Fruit fly (Drosophila melanogaster) whole organism, embryonic: Measurements from ENCODE around the gene CG44001.

ENCODE experiments used
- Atf3 ChIP-seq: fragments of 200-800 bp; sonication (Bioruptor generic); optimal IDR thresholded peaks from 3 replicates; lab custom pipeline; 2016; ENCODE audit warnings: missing biosample characterization, missing genetic modification characterization
- B-H2 ChIP-seq: fragments of 200-800 bp; sonication (Bioruptor generic); optimal IDR thresholded peaks from 2 replicates; lab custom pipeline; 2018; ENCODE audit warnings: missing biosample characterization, mild to moderate bottlenecking, missing genetic modification characterization
- CG12744 ChIP-seq: fragments of 200-800 bp; sonication (Bioruptor generic); optimal IDR thresholded peaks from 2 replicates; lab custom pipeline; 2016; ENCODE audit warnings: missing biosample characterization, missing genetic modification characterization
- CG16863 ChIP-seq: fragments of 200-800 bp; sonication (Bioruptor generic); optimal IDR thresholded peaks from 3 replicates; lab custom pipeline; 2016; ENCODE audit warnings: missing biosample characterization, missing genetic modification characterization
- CG17385 ChIP-seq: fragments of 200-800 bp; sonication (Bioruptor generic); optimal IDR thresholded peaks from 3 replicates; lab custom pipeline; 2018; ENCODE audit warnings: missing biosample characterization, mild to moderate bottlenecking, missing genetic modification characterization
- CG18619 ChIP-seq: fragments of 200-800 bp; sonication (Bioruptor generic); optimal IDR thresholded peaks from 3 replicates; lab custom pipeline; 2017; ENCODE audit warnings: missing biosample characterization, mild to moderate bottlenecking, missing genetic modification characterization
- CG31365 ChIP-seq: fragments of 200-800 bp; sonication (Bioruptor generic); optimal IDR thresholded peaks from 2 replicates; lab custom pipeline; 2018; ENCODE audit warnings: missing biosample characterization, mild to moderate bottlenecking, missing genetic modification characterization
- CG4328 ChIP-seq: fragments of 200-800 bp; sonication (Bioruptor generic); optimal IDR thresholded peaks from 3 replicates; lab custom pipeline; 2017; ENCODE audit warnings: missing biosample characterization, missing genetic modification reagents, missing genetic modification characterization
- CG43689 ChIP-seq: fragments of 200-800 bp; sonication (Bioruptor generic); IDR thresholded peaks from 2 replicates; pipeline ENCODE4 v1.3.6; 2022; ENCODE audit warnings: missing biosample characterization, missing genetic modification characterization
- CG5180 ChIP-seq: fragments of 200-800 bp; sonication (Bioruptor generic); optimal IDR thresholded peaks from 3 replicates; lab custom pipeline; 2017; ENCODE audit warnings: missing biosample characterization, missing genetic modification characterization, mild to moderate bottlenecking, moderate library complexity, missing genetic modification reagents
- CG6683 ChIP-seq: fragments of 200-800 bp; sonication (Bioruptor generic); optimal IDR thresholded peaks from 2 replicates; lab custom pipeline; 2017; ENCODE audit warnings: missing biosample characterization, mild to moderate bottlenecking, missing genetic modification characterization, missing genetic modification reagents
- CG6765 ChIP-seq: fragments of 200-800 bp; sonication (Bioruptor generic); optimal IDR thresholded peaks from 3 replicates; lab custom pipeline; 2017; ENCODE audit warnings: missing biosample characterization, mild to moderate bottlenecking, missing genetic modification characterization
- CG7271 ChIP-seq: fragments of 200-800 bp; sonication (Bioruptor generic); optimal IDR thresholded peaks from 2 replicates; lab custom pipeline; 2018; ENCODE audit warnings: missing biosample characterization, mild to moderate bottlenecking, missing genetic modification characterization, moderate library complexity
- CG7928 ChIP-seq: fragments of 200-800 bp; sonication (Bioruptor generic); optimal IDR thresholded peaks from 2 replicates; lab custom pipeline; 2017; ENCODE audit warnings: missing biosample characterization, mild to moderate bottlenecking, missing genetic modification characterization
- CG8765 ChIP-seq: fragments of 200-800 bp; sonication (Bioruptor generic); IDR thresholded peaks from 2 replicates; pipeline ENCODE4 v1.3.6; 2022; ENCODE audit warnings: missing biosample characterization, missing genetic modification characterization
- CG9817 ChIP-seq: fragments of 200-800 bp; sonication (Bioruptor generic); optimal IDR thresholded peaks from 2 replicates; lab custom pipeline; 2018; ENCODE audit warnings: missing biosample characterization, mild to moderate bottlenecking, missing genetic modification characterization, moderate library complexity
- Chrac-16 ChIP-seq: fragments of 200-800 bp; sonication (Bioruptor generic); optimal IDR thresholded peaks from 3 replicates; lab custom pipeline; 2016; ENCODE audit warnings: missing biosample characterization, missing genetic modification characterization
- CkIIα-i1 ChIP-seq: fragments of 200-800 bp; sonication (Bioruptor generic); IDR thresholded peaks from 2 replicates; pipeline ENCODE4 v1.3.6; 2022; ENCODE audit warnings: missing biosample characterization, missing genetic modification characterization
- Dbx ChIP-seq: fragments of 200-800 bp; sonication (Bioruptor generic); IDR thresholded peaks from 3 replicates; pipeline ENCODE4 v1.3.6; 2022; ENCODE audit warnings: missing biosample characterization, missing genetic modification characterization
- Dip3 ChIP-seq: fragments of 200-800 bp; sonication (Bioruptor generic); optimal IDR thresholded peaks from 3 replicates; lab custom pipeline; 2016; ENCODE audit warnings: missing biosample characterization, missing genetic modification characterization
- HHEX ChIP-seq: fragments of 200-800 bp; sonication (Bioruptor generic); optimal IDR thresholded peaks from 3 replicates; lab custom pipeline; 2017; ENCODE audit warnings: missing biosample characterization, mild to moderate bottlenecking, missing genetic modification characterization, missing genetic modification reagents
- HLH3B ChIP-seq: fragments of 200-800 bp; sonication (Bioruptor generic); IDR thresholded peaks from 2 replicates; pipeline ENCODE4 v1.3.6; 2022; ENCODE audit warnings: missing biosample characterization, missing genetic modification characterization
- HLHmδ ChIP-seq: fragments of 200-800 bp; sonication (Bioruptor generic); optimal IDR thresholded peaks from 2 replicates; lab custom pipeline; 2018; ENCODE audit warnings: missing biosample characterization, mild to moderate bottlenecking, missing genetic modification characterization, moderate library complexity
- Neu2 ChIP-seq: fragments of 200-800 bp; sonication (Bioruptor generic); optimal IDR thresholded peaks from 3 replicates; lab custom pipeline; 2016; ENCODE audit warnings: missing biosample characterization, missing genetic modification characterization, borderline replicate concordance
- PHDP ChIP-seq: fragments of 200-800 bp; sonication (Bioruptor generic); optimal IDR thresholded peaks from 3 replicates; lab custom pipeline; 2018; ENCODE audit warnings: missing biosample characterization, mild to moderate bottlenecking, missing genetic modification characterization, moderate library complexity
- Rfx ChIP-seq: fragments of 200-800 bp; sonication (Bioruptor generic); IDR thresholded peaks from 2 replicates; pipeline ENCODE4 v1.3.6; 2022; ENCODE audit warnings: missing biosample characterization, missing genetic modification characterization
- Six4 ChIP-seq: fragments of 200-800 bp; sonication (Bioruptor generic); optimal IDR thresholded peaks from 2 replicates; lab custom pipeline; 2016; ENCODE audit warnings: missing biosample characterization, missing genetic modification characterization
- Stat92E ChIP-seq, 3 experiments: fragments of >200 bp in 2 of 3; fragments of 200-800 bp in 1 of 3; sonication (Bioruptor generic) in 1 of 3; optimal IDR thresholded peaks; 2 replicates each; lab custom pipeline; 2017 to 2019; ENCODE audit warnings: missing biosample characterization in 3 of 3, missing genetic modification characterization in 3 of 3, mild to moderate bottlenecking in 1 of 3, moderate library complexity in 1 of 3
- ac ChIP-seq: fragments of 200-800 bp; sonication (Bioruptor generic); optimal IDR thresholded peaks from 3 replicates; lab custom pipeline; 2017; ENCODE audit warnings: missing biosample characterization, mild to moderate bottlenecking, missing genetic modification characterization
- bbx ChIP-seq: fragments of 200-800 bp; sonication (Bioruptor generic); IDR thresholded peaks from 2 replicates; pipeline ENCODE4 v1.3.6; 2022; ENCODE audit warnings: missing biosample characterization, missing genetic modification characterization; ENCODE audit not compliant: partially characterized antibody
- btn ChIP-seq: fragments of 200-800 bp; sonication (Bioruptor generic); optimal IDR thresholded peaks from 2 replicates; lab custom pipeline; 2016; ENCODE audit warnings: missing biosample characterization, missing genetic modification characterization
- croc ChIP-seq: fragments of 200-800 bp; sonication (Bioruptor generic); conservative IDR thresholded peaks from 3 replicates; pipeline ENCODE4 v1.3.6; 2022; ENCODE audit warnings: missing biosample characterization, missing genetic modification characterization
- cwo ChIP-seq: fragments of 200-800 bp; sonication (Bioruptor generic); optimal IDR thresholded peaks from 3 replicates; lab custom pipeline; 2017; ENCODE audit warnings: missing biosample characterization, missing genetic modification characterization, mild to moderate bottlenecking, moderate library complexity, missing genetic modification reagents
- dmrt99B ChIP-seq: fragments of 200-800 bp; sonication (Bioruptor generic); optimal IDR thresholded peaks from 2 replicates; lab custom pipeline; 2018; ENCODE audit warnings: missing biosample characterization, mild to moderate bottlenecking, missing genetic modification characterization, moderate library complexity
- dysf ChIP-seq: fragments of 200-800 bp; sonication (Bioruptor generic); IDR thresholded peaks from 3 replicates; pipeline ENCODE4 v1.3.6; 2022; ENCODE audit warnings: missing biosample characterization, missing genetic modification characterization
- fd102C ChIP-seq: fragments of 200-800 bp; sonication (Bioruptor generic); optimal IDR thresholded peaks from 2 replicates; lab custom pipeline; 2018; ENCODE audit warnings: missing biosample characterization, mild to moderate bottlenecking, missing genetic modification characterization, moderate library complexity
- fd3F ChIP-seq: fragments of 200-800 bp; sonication (Bioruptor generic); optimal IDR thresholded peaks from 2 replicates; lab custom pipeline; 2018; ENCODE audit warnings: missing biosample characterization, mild to moderate bottlenecking, missing genetic modification characterization, moderate library complexity
- gem ChIP-seq: fragments of 200-800 bp; sonication (Bioruptor generic); optimal IDR thresholded peaks from 2 replicates; lab custom pipeline; 2019; ENCODE audit warnings: missing biosample characterization, mild to moderate bottlenecking, missing genetic modification characterization, moderate library complexity
- hb ChIP-seq: fragments of 200-800 bp; sonication (Bioruptor generic); IDR thresholded peaks from 3 replicates; pipeline ENCODE4 v1.3.6; 2022; ENCODE audit warnings: missing biosample characterization, missing genetic modification characterization; ENCODE audit not compliant: partially characterized antibody
- inv ChIP-seq: fragments of 200-800 bp; sonication (Bioruptor generic); IDR thresholded peaks from 2 replicates; pipeline ENCODE4 v1.3.6; 2022; ENCODE audit warnings: missing biosample characterization, missing genetic modification characterization; ENCODE audit not compliant: partially characterized antibody
- kni ChIP-seq: fragments of 200-800 bp; sonication (Bioruptor generic); optimal IDR thresholded peaks from 3 replicates; lab custom pipeline; 2017; ENCODE audit warnings: mild to moderate bottlenecking, missing biosample characterization, missing genetic modification reagents, missing genetic modification characterization
- mirr ChIP-seq: fragments of 200-800 bp; sonication (Bioruptor generic); optimal IDR thresholded peaks from 3 replicates; lab custom pipeline; 2018; ENCODE audit warnings: missing biosample characterization, mild to moderate bottlenecking, missing genetic modification characterization
- nom ChIP-seq: fragments of 200-800 bp; sonication (Bioruptor generic); optimal IDR thresholded peaks from 2 replicates; lab custom pipeline; 2017; ENCODE audit warnings: missing biosample characterization, missing genetic modification characterization, mild to moderate bottlenecking, moderate library complexity, missing genetic modification reagents
- onecut ChIP-seq: fragments of 200-800 bp; sonication (Bioruptor generic); IDR thresholded peaks from 2 replicates; pipeline ENCODE4 v1.3.6; 2022; ENCODE audit warnings: missing biosample characterization, missing genetic modification characterization
- ranshi ChIP-seq: fragments of 200-800 bp; sonication (Bioruptor generic); IDR thresholded peaks from 2 replicates; pipeline ENCODE4 v1.3.6; 2022; ENCODE audit warnings: missing biosample characterization, missing genetic modification characterization
- shn ChIP-seq: fragments of 200-800 bp; sonication (Bioruptor generic); optimal IDR thresholded peaks from 3 replicates; lab custom pipeline; 2016; ENCODE audit warnings: missing biosample characterization, missing genetic modification characterization
- stc ChIP-seq: fragments of 200-800 bp; sonication (Bioruptor generic); IDR thresholded peaks from 2 replicates; pipeline ENCODE4 v1.3.6; 2022; ENCODE audit warnings: missing biosample characterization, missing genetic modification characterization
- vvl ChIP-seq: fragments of 200-800 bp; sonication (Bioruptor generic); IDR thresholded peaks from 2 replicates; pipeline ENCODE4 v1.3.6; 2022; ENCODE audit warnings: missing biosample characterization, missing genetic modification characterization
- wek ChIP-seq: fragments of 200-800 bp; sonication (Bioruptor generic); optimal IDR thresholded peaks from 3 replicates; lab custom pipeline; 2018; ENCODE audit warnings: missing biosample characterization, mild to moderate bottlenecking, missing genetic modification characterization, moderate library complexity
- yki ChIP-seq: fragments of >200 bp; optimal IDR thresholded peaks from 3 replicates; lab custom pipeline; 2018

Gene CG44001

DNA sequence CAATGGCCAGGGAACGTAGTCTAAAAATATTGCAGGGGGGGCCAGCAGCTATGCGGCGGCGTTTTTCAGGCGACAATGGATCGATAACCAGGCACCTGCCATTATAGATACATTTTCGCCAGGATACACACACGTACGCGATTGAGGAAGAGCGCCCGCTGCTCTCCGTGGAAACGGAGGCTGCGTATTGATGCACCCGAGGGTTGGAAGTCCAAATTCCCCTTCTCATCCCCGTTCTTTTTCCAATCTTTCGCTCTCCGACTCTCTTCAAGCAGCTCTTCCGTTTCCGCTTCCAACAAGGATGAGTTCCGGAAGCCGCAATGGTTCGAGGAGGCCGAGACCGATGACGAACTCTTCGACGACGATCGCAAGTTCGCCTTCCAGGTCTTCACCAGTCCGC lies 53.7 kb downstream of the CG44001 start (continued):
- peak; percentile 33; the same call in 1 of the 2 replicates for TF ChIP-seq vvl (GFP tag; lab: Robert Waterston, UW)
- TF ChIP-seq onecut (GFP tag; lab: Robert Waterston, UW), result peak; percentile 98
- TF ChIP-seq Dbx (GFP tag; lab: Robert Waterston, UW), result peak; percentile 27; the same call in 1 of the 3 replicates
- TF ChIP-seq fd3F (GFP tag; lab: Kevin White, UChicago), result peak; percentile 8
- peak; percentile 70 for TF ChIP-seq CG4328 (GFP tag; lab: Kevin White, UChicago)
- TF ChIP-seq ranshi (GFP tag; lab: Robert Waterston, UW), result peak; percentile 17; the same call in 1 of the 2 replicates
- peak; percentile 75 for TF ChIP-seq mirr (GFP tag; lab: Kevin White, UChicago)
- peak; percentile 16 for TF ChIP-seq ac (GFP tag; lab: Kevin White, UChicago)
- no peak for TF ChIP-seq inv
- TF ChIP-seq CG17385 (GFP tag; lab: Kevin White, UChicago), result peak; percentile 36
- TF ChIP-seq dysf, result no peak
- no peak for TF ChIP-seq CG18619 (GFP tag; lab: Kevin White, UChicago)
- peak; percentile 51 for TF ChIP-seq kni (GFP tag; lab: Kevin White, UChicago)
- TF ChIP-seq PHDP (tag; lab: Kevin White, UChicago), result no peak
- no peak for TF ChIP-seq Neu2 (GFP tag; lab: Kevin White, UChicago)
- TF ChIP-seq shn (GFP tag; lab: Kevin White, UChicago), result no peak
- TF ChIP-seq dmrt99B, result peak; percentile 6
- 0 out of 2 replicates have a peak, but pooled peaks have one; percentile 29 for TF ChIP-seq Rfx (GFP tag; lab: Robert Waterston, UW)
- TF ChIP-seq CG9817 (tag; lab: Kevin White, UChicago), result no peak
- no peak for TF ChIP-seq CG7928 (GFP tag; lab: Kevin White, UChicago)
- TF ChIP-seq CkIIα-i1 (GFP tag; lab: Robert Waterston, UW), result no peak
- no peak for TF ChIP-seq HLH3B (GFP tag; lab: Robert Waterston, UW)
- no peak for TF ChIP-seq CG43689 (GFP tag; lab: Robert Waterston, UW)
- TF ChIP-seq CG6765 (GFP tag; lab: Kevin White, UChicago), result peak; percentile 85
- peak; percentile 55 for TF ChIP-seq nom (GFP tag; lab: Kevin White, UChicago)
- TF ChIP-seq HLHmδ (GFP tag; lab: Kevin White, UChicago), result peak; percentile 90
- no peak for TF ChIP-seq CG16863 (GFP tag; lab: Kevin White, UChicago)
- no peak for TF ChIP-seq Six4 (GFP tag; lab: Kevin White, UChicago)
- TF ChIP-seq cwo (GFP tag; lab: Kevin White, UChicago), result peak; percentile 39
- TF ChIP-seq Dip3 (GFP tag; lab: Kevin White, UChicago), result no peak
- TF ChIP-seq fd102C, result no peak
- TF ChIP-seq croc (GFP tag; lab: Robert Waterston, UW), result no peak
- TF ChIP-seq bbx (GFP tag; lab: Robert Waterston, UW), result 0 out of 2 replicates have a peak, but pooled peaks have one; percentile 13
- no peak for TF ChIP-seq btn (GFP tag; lab: Kevin White, UChicago)
- TF ChIP-seq wek (GFP tag; lab: Kevin White, UChicago), result peak; percentile 58
- no peak for TF ChIP-seq yki (lab: Kevin White, UChicago)
- peak; percentile 58 for TF ChIP-seq HHEX (GFP tag; lab: Kevin White, UChicago)
- no peak for TF ChIP-seq hb (GFP tag; lab: Robert Waterston, UW)
- TF ChIP-seq Stat92E (GFP tag; optimal IDR thresholded peaks at IDR 0.05; lab: Kevin White, UChicago), result no peak
- peak; percentile 64 for TF ChIP-seq B-H2
- no peak for TF ChIP-seq CG12744 (GFP tag; lab: Kevin White, UChicago)
- TF ChIP-seq stc (GFP tag; lab: Robert Waterston, UW), result 0 out of 2 replicates have a peak, but pooled peaks have one; percentile 29
- peak; percentile 69 for TF ChIP-seq CG31365 (tag; lab: Kevin White, UChicago)
- TF ChIP-seq gem, result no peak
- peak; percentile 15 for TF ChIP-seq CG7271 (tag; lab: Kevin White, UChicago)
- TF ChIP-seq CG8765, result no peak
- TF ChIP-seq CG6683 (GFP tag; lab: Kevin White, UChicago), result peak; percentile 27
- TF ChIP-seq Atf3 (GFP tag; lab: Kevin White, UChicago), result no peak
- TF ChIP-seq Chrac-16, result no peak
- peak; percentile 45 for TF ChIP-seq CG5180 (GFP tag; lab: Kevin White, UChicago)
